Fruit fly (Drosophila melanogaster) whole organism, embryonic: ENCODE results near the gene tst.
A peak's percentile ranks its signal among the peaks of the same experiment; 100 is the strongest.

Experiments used
- Atf3 ChIP-seq: fragments of 200-800 bp; sonication (Bioruptor generic); optimal IDR thresholded peaks from 3 replicates; lab custom pipeline; 2016; ENCODE audit warnings: missing biosample characterization, missing genetic modification characterization
- B-H1 ChIP-seq: fragments of 200-800 bp; sonication (Bioruptor generic); IDR thresholded peaks from 3 replicates; pipeline ENCODE4 v1.3.6; 2022; ENCODE audit warnings: missing biosample characterization, missing genetic modification characterization
- Blimp-1 ChIP-seq: fragments of 200-800 bp; sonication (Bioruptor generic); optimal IDR thresholded peaks from 3 replicates; lab custom pipeline; 2018; ENCODE audit warnings: missing biosample characterization, missing genetic modification characterization, mild to moderate bottlenecking, moderate library complexity, missing genetic modification reagents
- CG10431 ChIP-seq: fragments of 200-800 bp; sonication (Bioruptor generic); optimal IDR thresholded peaks from 3 replicates; lab custom pipeline; 2018; ENCODE audit warnings: missing biosample characterization, mild to moderate bottlenecking, missing genetic modification characterization
- CG11695 ChIP-seq: fragments of 200-800 bp; sonication (Bioruptor generic); IDR thresholded peaks from 3 replicates; pipeline ENCODE4 v1.3.6; 2022; ENCODE audit warnings: missing biosample characterization, missing genetic modification characterization
- CG17359 ChIP-seq: fragments of 200-800 bp; sonication (Bioruptor generic); optimal IDR thresholded peaks from 3 replicates; lab custom pipeline; 2018; ENCODE audit warnings: missing biosample characterization, mild to moderate bottlenecking, missing genetic modification characterization, moderate library complexity
- CG17385 ChIP-seq: fragments of 200-800 bp; sonication (Bioruptor generic); optimal IDR thresholded peaks from 3 replicates; lab custom pipeline; 2018; ENCODE audit warnings: missing biosample characterization, mild to moderate bottlenecking, missing genetic modification characterization
- CG2120 ChIP-seq: fragments of 200-800 bp; sonication (Bioruptor generic); optimal IDR thresholded peaks from 3 replicates; lab custom pipeline; 2016; ENCODE audit warnings: missing biosample characterization, missing genetic modification characterization
- CG2889 ChIP-seq: fragments of 200-800 bp; sonication (Bioruptor generic); IDR thresholded peaks from 3 replicates; pipeline ENCODE4 v1.3.6; 2022; ENCODE audit warnings: missing biosample characterization, missing genetic modification characterization
- CG3163 ChIP-seq: fragments of 200-800 bp; sonication (Bioruptor generic); optimal IDR thresholded peaks from 3 replicates; lab custom pipeline; 2016; ENCODE audit warnings: missing biosample characterization, missing genetic modification characterization
- CG34422 ChIP-seq: fragments of 200-800 bp; sonication (Bioruptor generic); IDR thresholded peaks from 3 replicates; pipeline ENCODE4 v1.3.6; 2022; ENCODE audit warnings: missing biosample characterization, missing genetic modification characterization
- CG4730 ChIP-seq: fragments of 200-800 bp; sonication (Bioruptor generic); IDR thresholded peaks from 2 replicates; pipeline ENCODE4 v1.3.6; 2022; ENCODE audit warnings: missing biosample characterization, missing genetic modification characterization
- CG6654 ChIP-seq: fragments of 200-800 bp; sonication (Bioruptor generic); optimal IDR thresholded peaks from 2 replicates; lab custom pipeline; 2017; ENCODE audit warnings: missing biosample characterization, mild to moderate bottlenecking, missing genetic modification characterization
- CG6683 ChIP-seq: fragments of 200-800 bp; sonication (Bioruptor generic); optimal IDR thresholded peaks from 2 replicates; lab custom pipeline; 2017; ENCODE audit warnings: missing biosample characterization, mild to moderate bottlenecking, missing genetic modification characterization, missing genetic modification reagents
- CG7745 ChIP-seq: fragments of 200-800 bp; sonication (Bioruptor generic); optimal IDR thresholded peaks from 2 replicates; lab custom pipeline; 2018; ENCODE audit warnings: missing biosample characterization, mild to moderate bottlenecking, missing genetic modification characterization, moderate library complexity
- CG9609 ChIP-seq: fragments of 200-800 bp; sonication (Bioruptor generic); optimal IDR thresholded peaks from 3 replicates; lab custom pipeline; 2016; ENCODE audit warnings: missing biosample characterization, missing genetic modification characterization
- CG9817 ChIP-seq: fragments of 200-800 bp; sonication (Bioruptor generic); optimal IDR thresholded peaks from 2 replicates; lab custom pipeline; 2018; ENCODE audit warnings: missing biosample characterization, mild to moderate bottlenecking, missing genetic modification characterization, moderate library complexity
- CTCF ChIP-seq: fragments of 200-800 bp; sonication (Bioruptor generic); optimal IDR thresholded peaks from 2 replicates; lab custom pipeline; 2017; ENCODE audit warnings: missing biosample characterization, mild to moderate bottlenecking, missing genetic modification characterization, moderate library complexity
- D ChIP-seq, 2 experiments: fragments of 200-800 bp in 1 of 2; fragments of >200 bp in 1 of 2; sonication (Bioruptor generic) in 1 of 2; optimal IDR thresholded peaks; 2 replicates in 1 of 2; 3 replicates in 1 of 2; lab custom pipeline; 2017; ENCODE audit warnings: mild to moderate bottlenecking in 1 of 2, missing biosample characterization in 1 of 2, missing genetic modification characterization in 1 of 2, missing genetic modification reagents in 1 of 2
- Dll ChIP-seq: fragments of 200-800 bp; sonication (Bioruptor generic); IDR thresholded peaks from 4 replicates; pipeline ENCODE4 v1.3.6; 2022; ENCODE audit warnings: missing biosample characterization, missing genetic modification characterization; ENCODE audit not compliant: partially characterized antibody
- HLH3B ChIP-seq: fragments of 200-800 bp; sonication (Bioruptor generic); IDR thresholded peaks from 2 replicates; pipeline ENCODE4 v1.3.6; 2022; ENCODE audit warnings: missing biosample characterization, missing genetic modification characterization
- HLH54F ChIP-seq: fragments of 200-800 bp; sonication (Bioruptor generic); optimal IDR thresholded peaks from 3 replicates; lab custom pipeline; 2016; ENCODE audit warnings: missing biosample characterization, missing genetic modification characterization
- Ptx1 ChIP-seq: fragments of 200-800 bp; sonication (Bioruptor generic); IDR thresholded peaks from 2 replicates; pipeline ENCODE4 v1.3.6; 2022; ENCODE audit warnings: missing biosample characterization, missing genetic modification characterization
- Trl ChIP-seq, 3 experiments: fragments of >200 bp in 2 of 3; fragments of 200-800 bp in 1 of 3; sonication (Bioruptor generic) in 1 of 3; optimal IDR thresholded peaks; 2 replicates in 1 of 3; 3 replicates in 2 of 3; lab custom pipeline; 2016 to 2017; ENCODE audit warnings: missing biosample characterization in 1 of 3, missing genetic modification characterization in 1 of 3
- ac ChIP-seq: fragments of 200-800 bp; sonication (Bioruptor generic); optimal IDR thresholded peaks from 3 replicates; lab custom pipeline; 2017; ENCODE audit warnings: missing biosample characterization, mild to moderate bottlenecking, missing genetic modification characterization
- aop ChIP-seq: fragments of 200-800 bp; sonication (Bioruptor generic); IDR thresholded peaks from 2 replicates; pipeline ENCODE4 v1.3.6; 2022; ENCODE audit warnings: missing biosample characterization, missing genetic modification characterization
- ash1 ChIP-seq: fragments of 200-800 bp; sonication (Bioruptor generic); optimal IDR thresholded peaks from 2 replicates; lab custom pipeline; 2018; ENCODE audit warnings: missing biosample characterization, mild to moderate bottlenecking, missing genetic modification characterization
- chif ChIP-seq, 2 experiments: fragments of 200-800 bp; sonication (Bioruptor generic); optimal IDR thresholded peaks; 3 replicates each; lab custom pipeline; 2016; ENCODE audit warnings: missing biosample characterization in 2 of 2, missing genetic modification characterization in 2 of 2
- dysf ChIP-seq: fragments of 200-800 bp; sonication (Bioruptor generic); IDR thresholded peaks from 3 replicates; pipeline ENCODE4 v1.3.6; 2022; ENCODE audit warnings: missing biosample characterization, missing genetic modification characterization
- exex ChIP-seq: fragments of 200-800 bp; sonication (Bioruptor generic); optimal IDR thresholded peaks from 4 replicates; lab custom pipeline; 2018; ENCODE audit warnings: missing biosample characterization, mild to moderate bottlenecking, missing genetic modification characterization, moderate library complexity
- ftz-f1 ChIP-seq: fragments of 200-800 bp; sonication (Bioruptor generic); optimal IDR thresholded peaks from 2 replicates; lab custom pipeline; 2016; ENCODE audit warnings: missing biosample characterization, missing genetic modification characterization
- gfzf ChIP-seq: fragments of 200-800 bp; sonication (Bioruptor generic); optimal IDR thresholded peaks from 2 replicates; lab custom pipeline; 2016; ENCODE audit warnings: missing biosample characterization, mild to moderate bottlenecking, missing genetic modification characterization, moderate library complexity
- grn ChIP-seq: fragments of 200-800 bp; sonication (Bioruptor generic); optimal IDR thresholded peaks from 3 replicates; lab custom pipeline; 2017; ENCODE audit warnings: missing biosample characterization, missing genetic modification characterization
- gro ChIP-seq: fragments of 200-800 bp; sonication (Bioruptor generic); optimal IDR thresholded peaks from 2 replicates; lab custom pipeline; 2016; ENCODE audit warnings: missing biosample characterization, missing genetic modification characterization
- hbn ChIP-seq: fragments of 200-800 bp; sonication (Bioruptor generic); IDR thresholded peaks from 2 replicates; pipeline ENCODE4 v1.3.6; 2022; ENCODE audit warnings: missing biosample characterization, missing genetic modification characterization; ENCODE audit not compliant: partially characterized antibody
- jigr1 ChIP-seq: fragments of 200-800 bp; sonication (Bioruptor generic); IDR thresholded peaks from 3 replicates; pipeline ENCODE4 v1.3.6; 2022; ENCODE audit warnings: missing biosample characterization, missing genetic modification characterization
- kah ChIP-seq: fragments of 200-800 bp; sonication (Bioruptor generic); optimal IDR thresholded peaks from 2 replicates; lab custom pipeline; 2018; ENCODE audit warnings: missing biosample characterization, mild to moderate bottlenecking, missing genetic modification characterization
- klu ChIP-seq: fragments of 200-800 bp; sonication (Bioruptor generic); IDR thresholded peaks from 2 replicates; pipeline ENCODE4 v1.3.6; 2022; ENCODE audit warnings: missing biosample characterization, missing genetic modification characterization
- nau ChIP-seq: fragments of 200-800 bp; sonication (Bioruptor generic); optimal IDR thresholded peaks from 3 replicates; lab custom pipeline; 2017; ENCODE audit warnings: missing biosample characterization, mild to moderate bottlenecking, missing genetic modification characterization, missing genetic modification reagents
- oc ChIP-seq: fragments of 200-800 bp; sonication (Bioruptor generic); optimal IDR thresholded peaks from 2 replicates; lab custom pipeline; 2018; ENCODE audit warnings: missing biosample characterization, mild to moderate bottlenecking, missing genetic modification characterization, moderate library complexity
- pho ChIP-seq: fragments of 200-800 bp; sonication (Bioruptor generic); optimal IDR thresholded peaks from 2 replicates; lab custom pipeline; 2016; ENCODE audit warnings: missing biosample characterization, missing genetic modification characterization
- run ChIP-seq: fragments of 200-800 bp; sonication (Bioruptor generic); optimal IDR thresholded peaks from 3 replicates; lab custom pipeline; 2018; ENCODE audit warnings: missing biosample characterization, mild to moderate bottlenecking, missing genetic modification characterization
- schlank ChIP-seq: fragments of 200-800 bp; sonication (Bioruptor generic); optimal IDR thresholded peaks from 2 replicates; lab custom pipeline; 2018; ENCODE audit warnings: missing biosample characterization, mild to moderate bottlenecking, missing genetic modification characterization
- sob ChIP-seq: fragments of 200-800 bp; sonication (Bioruptor generic); IDR thresholded peaks from 2 replicates; pipeline ENCODE4 v1.3.6; 2022; ENCODE audit warnings: missing biosample characterization, missing genetic modification characterization
- tna ChIP-seq: fragments of 200-800 bp; sonication (Bioruptor generic); IDR thresholded peaks from 2 replicates; pipeline ENCODE4 v1.3.6; 2022; ENCODE audit warnings: missing biosample characterization, missing genetic modification characterization; ENCODE audit not compliant: partially characterized antibody
- toy ChIP-seq: fragments of 200-800 bp; sonication (Bioruptor generic); IDR thresholded peaks from 2 replicates; pipeline ENCODE4 v1.3.6; 2022; ENCODE audit warnings: missing biosample characterization, missing genetic modification characterization
- usp ChIP-seq: fragments of >200 bp; optimal IDR thresholded peaks from 2 replicates; lab custom pipeline; 2017; ENCODE audit warnings: missing biosample characterization, missing genetic modification characterization
- vfl ChIP-seq: fragments of 200-800 bp; sonication (Bioruptor generic); optimal IDR thresholded peaks from 2 replicates; lab custom pipeline; 2016; ENCODE audit warnings: missing biosample characterization, missing genetic modification characterization
- zf30C ChIP-seq: fragments of 200-800 bp; sonication (Bioruptor generic); optimal IDR thresholded peaks from 3 replicates; lab custom pipeline; 2018; ENCODE audit warnings: missing biosample characterization, mild to moderate bottlenecking, missing genetic modification characterization

The tst gene

DNA sequence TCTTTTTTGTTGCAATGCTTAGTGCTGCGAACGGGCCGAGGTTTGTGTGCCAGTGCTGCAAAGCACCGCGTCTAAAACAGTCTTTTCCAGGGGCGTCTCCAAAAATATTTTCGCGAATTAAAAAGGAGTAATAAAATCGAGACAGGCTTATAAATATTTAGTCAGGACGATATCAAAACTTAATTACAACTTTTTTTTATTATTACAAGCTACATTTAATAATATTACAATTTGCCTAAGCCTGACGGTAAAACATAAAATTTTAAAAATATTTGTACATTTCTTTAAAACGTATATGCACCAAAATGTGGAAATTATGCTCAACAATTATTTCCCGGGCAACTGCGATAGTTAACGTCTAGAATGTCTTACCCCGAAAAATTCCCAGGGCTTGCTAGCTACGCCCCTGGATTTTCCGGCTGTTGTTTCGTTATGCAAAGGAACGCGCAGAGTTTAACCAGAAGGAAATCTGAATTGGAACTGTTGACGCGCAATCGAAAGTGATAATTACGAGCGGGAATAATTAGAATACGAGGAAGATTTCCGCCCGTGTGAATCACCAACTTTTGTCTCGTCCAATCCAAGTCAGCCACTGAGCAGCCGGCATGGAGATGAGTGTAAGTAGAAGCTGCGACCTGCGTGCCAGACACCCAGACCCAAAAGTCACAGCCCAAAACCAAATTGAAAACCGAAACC lies 14.6 kb downstream of the tst start, which contains the start of the genes PTPMT1 and Hrd3 (continued):
- TF ChIP-seq tna (GFP tag; lab: Robert Waterston, UW) (no peak), pho (GFP tag; lab: Kevin White, UChicago) (peak; percentile 98), hbn (GFP tag; lab: Robert Waterston, UW) (no peak), CG9609 (GFP tag; lab: Kevin White, UChicago) (peak; percentile 96), nau (GFP tag; lab: Kevin White, UChicago) (no peak), Blimp-1 (GFP tag; lab: Kevin White, UChicago) (peak; percentile 95), CG2120 (GFP tag; lab: Kevin White, UChicago) (peak; percentile 99), aop (GFP tag; lab: Robert Waterston, UW) (0 out of 2 replicates have a peak, but pooled peaks have one; percentile 27), CG17359 (peak; percentile 98), Ptx1 (GFP tag; lab: Robert Waterston, UW) (peak; percentile 98), CG2889 (peak; percentile 91), CG6654 (GFP tag; lab: Kevin White, UChicago) (peak; percentile 93), CG6683 (GFP tag; lab: Kevin White, UChicago) (peak; percentile 95), jigr1 (peak; percentile 91), grn (GFP tag; lab: Kevin White, UChicago) (peak; percentile 83), CG4730 (GFP tag; lab: Robert Waterston, UW) (peak; percentile 94), gfzf (GFP tag; lab: Kevin White, UChicago) (peak; percentile 32), CG17385 (GFP tag; lab: Kevin White, UChicago) (peak; percentile 97), HLH3B (peak; percentile 93), klu (GFP tag; lab: Robert Waterston, UW) (peak; percentile 96), chif (GFP tag; optimal IDR thresholded peaks at IDR 0.05; lab: Kevin White, UChicago) (peak; percentile 97 to 98), exex (peak; percentile 90), schlank (tag; lab: Kevin White, UChicago) (peak; percentile 93), CG9817 (tag; lab: Kevin White, UChicago) (peak; percentile 98), CG34422 (GFP tag; lab: Robert Waterston, UW) (peak; percentile 95), vfl (GFP tag; lab: Kevin White, UChicago) (peak; percentile 98), dysf (GFP tag; lab: Robert Waterston, UW) (peak; percentile 98), usp (GFP tag; lab: Kevin White, UChicago) (no peak), Dll (GFP tag; lab: Robert Waterston, UW) (0 out of 4 replicates have a peak, but pooled peaks have one; percentile 32), CG11695 (GFP tag; lab: Robert Waterston, UW) (peak; percentile 97), sob (peak; percentile 96), oc (peak; percentile 93), toy (GFP tag; lab: Robert Waterston, UW) (peak; percentile 86), kah (GFP tag; lab: Kevin White, UChicago) (peak; percentile 93), CG10431 (GFP tag; lab: Kevin White, UChicago) (peak; percentile 93), ftz-f1 (peak; percentile 84), B-H1 (GFP tag; lab: Robert Waterston, UW) (peak; percentile 92), ash1 (GFP tag; lab: Kevin White, UChicago) (peak; percentile 71), CG3163 (GFP tag; lab: Kevin White, UChicago) (peak; percentile 86), Atf3 (peak; percentile 96), run (tag; lab: Kevin White, UChicago) (peak; percentile 95), Trl (optimal IDR thresholded peaks at IDR 0.05; lab: Kevin White, UChicago) (no peak), Trl (GFP tag; optimal IDR thresholded peaks at IDR 0.05; lab: Kevin White, UChicago) (peak; percentile 97), zf30C (peak; percentile 19), CG7745 (tag; lab: Kevin White, UChicago) (no peak), ac (GFP tag; lab: Kevin White, UChicago) (peak; percentile 95), D (optimal IDR thresholded peaks at IDR 0.05; lab: Kevin White, UChicago) (no peak), D (GFP tag; optimal IDR thresholded peaks at IDR 0.05; lab: Kevin White, UChicago) (peak; percentile 99), gro (GFP tag; lab: Kevin White, UChicago) (peak; percentile 97), CTCF (GFP tag; lab: Kevin White, UChicago) (peak; percentile 76), HLH54F (GFP tag; lab: Kevin White, UChicago) (peak; percentile 99)
